Fruit fly (Drosophila melanogaster) whole organism, embryonic: ENCODE data around the gene Mst85C.

Experiments
- Atf6 ChIP-seq: fragments of 200-800 bp; sonication (Bioruptor generic); IDR thresholded peaks from 2 replicates; pipeline ENCODE4 v1.3.6; 2022; ENCODE audit warnings: missing biosample characterization, missing genetic modification characterization
- Awh ChIP-seq: fragments of 200-800 bp; sonication (Bioruptor generic); IDR thresholded peaks from 2 replicates; pipeline ENCODE4, ENCODE4 v1.3.6; 2022; ENCODE audit warnings: missing biosample characterization, missing genetic modification characterization
- CG10565 ChIP-seq: fragments of 200-800 bp; sonication (Bioruptor generic); optimal IDR thresholded peaks from 3 replicates; lab custom pipeline; 2016; ENCODE audit warnings: missing biosample characterization, mild to moderate bottlenecking, missing genetic modification characterization
- CG11085 ChIP-seq: fragments of 200-800 bp; sonication (Bioruptor generic); IDR thresholded peaks from 2 replicates; pipeline ENCODE4 v1.3.6; 2022; ENCODE audit warnings: missing biosample characterization, missing genetic modification characterization
- CG12155 ChIP-seq: fragments of 200-800 bp; sonication (Bioruptor generic); optimal IDR thresholded peaks from 3 replicates; lab custom pipeline; 2016; ENCODE audit warnings: missing biosample characterization, missing genetic modification characterization
- CG12391 ChIP-seq: fragments of 200-800 bp; sonication (Bioruptor generic); optimal IDR thresholded peaks from 3 replicates; lab custom pipeline; 2018; ENCODE audit warnings: missing biosample characterization, mild to moderate bottlenecking, missing genetic modification characterization, moderate library complexity
- CG12769 ChIP-seq: fragments of 200-800 bp; sonication (Bioruptor generic); optimal IDR thresholded peaks from 2 replicates; lab custom pipeline; 2019; ENCODE audit warnings: missing biosample characterization, mild to moderate bottlenecking, missing genetic modification characterization, moderate library complexity
- CG15601 ChIP-seq: fragments of 200-800 bp; sonication (Bioruptor generic); optimal IDR thresholded peaks from 3 replicates; lab custom pipeline; 2019; ENCODE audit warnings: missing biosample characterization, mild to moderate bottlenecking, missing genetic modification characterization, moderate library complexity
- CG17186 ChIP-seq: fragments of 200-800 bp; sonication (Bioruptor generic); optimal IDR thresholded peaks from 3 replicates; lab custom pipeline; 2017; ENCODE audit warnings: missing biosample characterization, missing genetic modification reagents, missing genetic modification characterization
- CG1832 ChIP-seq: fragments of 200-800 bp; sonication (Bioruptor generic); optimal IDR thresholded peaks from 2 replicates; lab custom pipeline; 2017; ENCODE audit warnings: missing biosample characterization, mild to moderate bottlenecking, missing genetic modification characterization, inconsistent platforms
- CG18599 ChIP-seq: fragments of 200-800 bp; sonication (Bioruptor generic); optimal IDR thresholded peaks from 3 replicates; lab custom pipeline; 2017; ENCODE audit warnings: missing biosample characterization, missing genetic modification characterization, mild to moderate bottlenecking, moderate library complexity, missing genetic modification reagents
- CG2116 ChIP-seq: fragments of 200-800 bp; sonication (Bioruptor generic); optimal IDR thresholded peaks from 3 replicates; lab custom pipeline; 2018; ENCODE audit warnings: missing biosample characterization, mild to moderate bottlenecking, missing genetic modification characterization
- CG3065 ChIP-seq: fragments of 200-800 bp; sonication (Bioruptor generic); optimal IDR thresholded peaks from 2 replicates; lab custom pipeline; 2016; ENCODE audit warnings: missing biosample characterization, missing genetic modification characterization
- CG31388 ChIP-seq: fragments of 200-800 bp; sonication (Bioruptor generic); optimal IDR thresholded peaks from 2 replicates; lab custom pipeline; 2016; ENCODE audit warnings: missing biosample characterization, missing genetic modification characterization
- CG33213 ChIP-seq: fragments of 200-800 bp; sonication (Bioruptor generic); optimal IDR thresholded peaks from 3 replicates; lab custom pipeline; 2016; ENCODE audit warnings: missing biosample characterization, missing genetic modification characterization
- CG34224 ChIP-seq: fragments of 200-800 bp; sonication (Bioruptor generic); IDR thresholded peaks from 3 replicates; pipeline ENCODE4 v1.3.6; 2022; ENCODE audit warnings: missing biosample characterization, missing genetic modification characterization; ENCODE audit not compliant: partially characterized antibody
- CG6254 ChIP-seq: fragments of 200-800 bp; sonication (Bioruptor generic); optimal IDR thresholded peaks from 3 replicates; lab custom pipeline; 2017; ENCODE audit warnings: mild to moderate bottlenecking, missing biosample characterization, missing genetic modification reagents, missing genetic modification characterization
- CG6683 ChIP-seq: fragments of 200-800 bp; sonication (Bioruptor generic); optimal IDR thresholded peaks from 2 replicates; lab custom pipeline; 2017; ENCODE audit warnings: missing biosample characterization, mild to moderate bottlenecking, missing genetic modification characterization, missing genetic modification reagents
- CG7271 ChIP-seq: fragments of 200-800 bp; sonication (Bioruptor generic); optimal IDR thresholded peaks from 2 replicates; lab custom pipeline; 2018; ENCODE audit warnings: missing biosample characterization, mild to moderate bottlenecking, missing genetic modification characterization, moderate library complexity
- CG7357 ChIP-seq: fragments of 200-800 bp; sonication (Bioruptor generic); IDR thresholded peaks from 3 replicates; pipeline ENCODE4 v1.3.6; 2022; ENCODE audit warnings: missing biosample characterization, missing genetic modification characterization
- CG7556 ChIP-seq: fragments of 200-800 bp; sonication (Bioruptor generic); optimal IDR thresholded peaks from 2 replicates; lab custom pipeline; 2017; ENCODE audit warnings: missing biosample characterization, mild to moderate bottlenecking, missing genetic modification characterization
- CG7987 ChIP-seq: fragments of 200-800 bp; sonication (Bioruptor generic); optimal IDR thresholded peaks from 2 replicates; lab custom pipeline; 2018; ENCODE audit warnings: missing biosample characterization, mild to moderate bottlenecking, missing genetic modification characterization, moderate library complexity
- CG8924 ChIP-seq: fragments of 200-800 bp; optimal IDR thresholded peaks from 3 replicates; lab custom pipeline; 2019; ENCODE audit warnings: missing biosample characterization, mild to moderate bottlenecking, missing genetic modification characterization, moderate library complexity
- CG9797 ChIP-seq: fragments of 200-800 bp; sonication (Bioruptor generic); optimal IDR thresholded peaks from 3 replicates; lab custom pipeline; 2018; ENCODE audit warnings: missing biosample characterization, mild to moderate bottlenecking, missing genetic modification characterization
- CG9876 ChIP-seq: fragments of 200-800 bp; sonication (Bioruptor generic); optimal IDR thresholded peaks from 2 replicates; lab custom pipeline; 2016; ENCODE audit warnings: missing biosample characterization, missing genetic modification characterization
- CrebB ChIP-seq: fragments of 200-800 bp; sonication (Bioruptor generic); optimal IDR thresholded peaks from 3 replicates; lab custom pipeline; 2018; ENCODE audit warnings: missing biosample characterization, mild to moderate bottlenecking, missing genetic modification characterization
- Dip3 ChIP-seq: fragments of 200-800 bp; sonication (Bioruptor generic); optimal IDR thresholded peaks from 3 replicates; lab custom pipeline; 2016; ENCODE audit warnings: missing biosample characterization, missing genetic modification characterization
- Gsc ChIP-seq: fragments of 200-800 bp; sonication (Bioruptor generic); IDR thresholded peaks from 2 replicates; pipeline ENCODE4 v1.3.6; 2022; ENCODE audit warnings: missing biosample characterization, missing genetic modification characterization
- Hmx ChIP-seq: fragments of 200-800 bp; sonication (Bioruptor generic); optimal IDR thresholded peaks from 2 replicates; lab custom pipeline; 2016; ENCODE audit warnings: missing biosample characterization, missing genetic modification characterization
- Hr51 ChIP-seq, 2 experiments: fragments of 200-800 bp; sonication (Bioruptor generic); optimal IDR thresholded peaks; 2 replicates in 1 of 2; 3 replicates in 1 of 2; lab custom pipeline; 2016 to 2018; ENCODE audit warnings: missing biosample characterization in 2 of 2, missing genetic modification characterization in 2 of 2, mild to moderate bottlenecking in 1 of 2, moderate library complexity in 1 of 2
- Meics ChIP-seq: fragments of 200-800 bp; sonication (Bioruptor generic); optimal IDR thresholded peaks from 2 replicates; lab custom pipeline; 2017; ENCODE audit warnings: missing biosample characterization, mild to moderate bottlenecking, missing genetic modification characterization
- Mes4 ChIP-seq: fragments of 200-800 bp; sonication (Bioruptor generic); optimal IDR thresholded peaks from 2 replicates; lab custom pipeline; 2016; ENCODE audit warnings: missing biosample characterization, missing genetic modification characterization
- Sox100B ChIP-seq: fragments of 200-800 bp; sonication (Bioruptor generic); optimal IDR thresholded peaks from 3 replicates; lab custom pipeline; 2018; ENCODE audit warnings: missing biosample characterization, mild to moderate bottlenecking, missing genetic modification characterization
- Xbp1 ChIP-seq: fragments of 200-800 bp; sonication (Bioruptor generic); optimal IDR thresholded peaks from 3 replicates; lab custom pipeline; 2016; ENCODE audit warnings: missing biosample characterization, mild to moderate bottlenecking, missing genetic modification characterization
- ab ChIP-seq: fragments of 200-800 bp; sonication (Bioruptor generic); optimal IDR thresholded peaks from 2 replicates; lab custom pipeline; 2016; ENCODE audit warnings: missing biosample characterization, missing genetic modification characterization
- amos ChIP-seq: fragments of 200-800 bp; sonication (Bioruptor generic); IDR thresholded peaks from 2 replicates; pipeline ENCODE4 v1.3.6; 2022; ENCODE audit warnings: missing biosample characterization, missing genetic modification characterization; ENCODE audit not compliant: partially characterized antibody
- bigmax ChIP-seq: fragments of 200-800 bp; sonication (Bioruptor generic); optimal IDR thresholded peaks from 2 replicates; lab custom pipeline; 2018; ENCODE audit warnings: missing biosample characterization, mild to moderate bottlenecking, missing genetic modification characterization
- chn ChIP-seq: fragments of 200-800 bp; sonication (Bioruptor generic); optimal IDR thresholded peaks from 2 replicates; lab custom pipeline; 2016; ENCODE audit warnings: missing biosample characterization, missing genetic modification characterization
- crc ChIP-seq: fragments of 200-800 bp; sonication (Bioruptor generic); optimal IDR thresholded peaks from 2 replicates; lab custom pipeline; 2016; ENCODE audit warnings: missing biosample characterization, missing genetic modification characterization
- dm ChIP-seq: fragments of 200-800 bp; sonication (Bioruptor generic); optimal IDR thresholded peaks from 3 replicates; lab custom pipeline; 2016; ENCODE audit warnings: missing biosample characterization, missing genetic modification characterization
- gfzf ChIP-seq: fragments of 200-800 bp; sonication (Bioruptor generic); optimal IDR thresholded peaks from 2 replicates; lab custom pipeline; 2016; ENCODE audit warnings: missing biosample characterization, mild to moderate bottlenecking, missing genetic modification characterization, moderate library complexity
- jumu ChIP-seq: fragments of 200-800 bp; sonication (Bioruptor generic); optimal IDR thresholded peaks from 3 replicates; lab custom pipeline; 2016; ENCODE audit warnings: missing biosample characterization, missing genetic modification characterization
- kay ChIP-seq: fragments of 200-800 bp; sonication (Bioruptor generic); optimal IDR thresholded peaks from 2 replicates; lab custom pipeline; 2016; ENCODE audit warnings: missing biosample characterization, missing genetic modification characterization
- mld ChIP-seq: fragments of 200-800 bp; sonication (Bioruptor generic); IDR thresholded peaks from 3 replicates; pipeline ENCODE4 v1.3.6; 2022; ENCODE audit warnings: missing biosample characterization, missing genetic modification characterization; ENCODE audit not compliant: partially characterized antibody
- peb ChIP-seq: fragments of 200-800 bp; sonication (Bioruptor generic); IDR thresholded peaks from 2 replicates; pipeline ENCODE4 v1.3.6; 2022; ENCODE audit warnings: missing biosample characterization, missing genetic modification characterization
- repo ChIP-seq: fragments of 200-800 bp; sonication (Bioruptor generic); optimal IDR thresholded peaks from 2 replicates; lab custom pipeline; 2016; ENCODE audit warnings: missing biosample characterization, missing genetic modification characterization
- ro ChIP-seq: fragments of 200-800 bp; sonication (Bioruptor generic); IDR thresholded peaks from 2 replicates; pipeline ENCODE4 v1.3.6; 2022; ENCODE audit warnings: missing biosample characterization, missing genetic modification characterization
- schlank ChIP-seq: fragments of 200-800 bp; sonication (Bioruptor generic); optimal IDR thresholded peaks from 2 replicates; lab custom pipeline; 2018; ENCODE audit warnings: missing biosample characterization, mild to moderate bottlenecking, missing genetic modification characterization
- trh ChIP-seq: fragments of 200-800 bp; sonication (Bioruptor generic); optimal IDR thresholded peaks from 2 replicates; lab custom pipeline; 2016; ENCODE audit warnings: missing biosample characterization, missing genetic modification characterization
- vfl ChIP-seq: fragments of 200-800 bp; sonication (Bioruptor generic); optimal IDR thresholded peaks from 2 replicates; lab custom pipeline; 2016; ENCODE audit warnings: missing biosample characterization, missing genetic modification characterization

The Mst85C gene

dm6 chr3R:9031797-9032418 lies 16.5 kb upstream of the Mst85C start (continued):
- TF ChIP-seq CG33213: peak; percentile 48
- TF ChIP-seq CG7357: peak; percentile 63; the same call in 1 of the 3 replicates
- TF ChIP-seq CG12769 (tag; lab: Kevin White, UChicago): peak; percentile 83
- TF ChIP-seq Sox100B (GFP tag; lab: Kevin White, UChicago): peak; percentile 87
- TF ChIP-seq schlank (tag; lab: Kevin White, UChicago): peak; percentile 61
- no peak for TF ChIP-seq trh
- peak; percentile 86 for TF ChIP-seq Xbp1 (GFP tag; lab: Kevin White, UChicago)
- TF ChIP-seq Hr51 (GFP tag; optimal IDR thresholded peaks at IDR 0.05; lab: Kevin White, UChicago): peak; percentile 72 to 91
- no peak for TF ChIP-seq CG9876
- TF ChIP-seq CG10565 (GFP tag; lab: Kevin White, UChicago): peak; percentile 42
- no peak for TF ChIP-seq mld
- peak; percentile 89 for TF ChIP-seq CG12391 (tag; lab: Kevin White, UChicago)
- peak; percentile 68 for TF ChIP-seq crc (GFP tag; lab: Kevin White, UChicago)
- TF ChIP-seq Mes4 (GFP tag; lab: Kevin White, UChicago): peak; percentile 65
- no peak for TF ChIP-seq CG9797 (GFP tag; lab: Kevin White, UChicago)
- peak; percentile 85 for TF ChIP-seq chn (GFP tag; lab: Kevin White, UChicago)
- TF ChIP-seq CG7556 (GFP tag; lab: Kevin White, UChicago): peak; percentile 88
- TF ChIP-seq amos (GFP tag; lab: Robert Waterston, UW): no peak
- peak; percentile 73 for TF ChIP-seq CG17186 (GFP tag; lab: Kevin White, UChicago)
- TF ChIP-seq CG6683 (GFP tag; lab: Kevin White, UChicago): peak; percentile 73
- peak; percentile 80 for TF ChIP-seq vfl (GFP tag; lab: Kevin White, UChicago)
- TF ChIP-seq Dip3 (GFP tag; lab: Kevin White, UChicago): peak; percentile 88
- peak; percentile 79 for TF ChIP-seq CG12155 (GFP tag; lab: Kevin White, UChicago)
- peak; percentile 58 for TF ChIP-seq CG3065 (GFP tag; lab: Kevin White, UChicago)
- peak; percentile 84 for TF ChIP-seq peb (GFP tag; lab: Robert Waterston, UW)
- TF ChIP-seq Gsc (GFP tag; lab: Robert Waterston, UW): no peak
- TF ChIP-seq CG31388 (GFP tag; lab: Kevin White, UChicago): peak; percentile 45
- peak; percentile 33 for TF ChIP-seq CG7271 (tag; lab: Kevin White, UChicago)
- TF ChIP-seq Meics (GFP tag; lab: Kevin White, UChicago): peak; percentile 87
- peak; percentile 90 for TF ChIP-seq Atf6 (GFP tag; lab: Robert Waterston, UW)
- peak; percentile 68 for TF ChIP-seq repo (GFP tag; lab: Kevin White, UChicago)
- peak; percentile 58 for TF ChIP-seq dm (GFP tag; lab: Kevin White, UChicago)
- peak; percentile 92 for TF ChIP-seq CG18599 (GFP tag; lab: Kevin White, UChicago)
- peak; percentile 94 for TF ChIP-seq Awh (GFP tag; lab: Robert Waterston, UW)
- peak; percentile 74 for TF ChIP-seq CG11085
- no peak for TF ChIP-seq CG34224
- peak; percentile 74 for TF ChIP-seq CrebB (tag; lab: Kevin White, UChicago)
- TF ChIP-seq ab: no peak
- peak; percentile 89 for TF ChIP-seq CG8924 (tag; lab: Kevin White, UChicago)
- peak; percentile 77 for TF ChIP-seq CG7987 (GFP tag; lab: Kevin White, UChicago)
- no peak for TF ChIP-seq gfzf (GFP tag; lab: Kevin White, UChicago)
- peak; percentile 53 for TF ChIP-seq Hmx (GFP tag; lab: Kevin White, UChicago)
- TF ChIP-seq kay: peak; percentile 77
- no peak for TF ChIP-seq bigmax
- peak; percentile 59 for TF ChIP-seq CG2116 (GFP tag; lab: Kevin White, UChicago)
- peak; percentile 61 for TF ChIP-seq CG15601
- peak; percentile 82 for TF ChIP-seq CG6254 (GFP tag; lab: Kevin White, UChicago)
- TF ChIP-seq CG1832 (GFP tag; lab: Kevin White, UChicago): no peak
- TF ChIP-seq ro (GFP tag; lab: Robert Waterston, UW): peak; percentile 65
- peak; percentile 72 for TF ChIP-seq jumu (GFP tag; lab: Kevin White, UChicago)
